Fruit fly (Drosophila melanogaster) whole organism, wandering third instar larva: Measurements from ENCODE around the gene CG4297.

Experiments
- Abd-B ChIP-seq: fragments of >200 bp; optimal IDR thresholded peaks from 2 replicates; lab custom pipeline; 2017; ENCODE audit warnings: missing biosample characterization, missing genetic modification characterization
- CG32264 ChIP-seq: fragments of 200-800 bp; sonication (Bioruptor generic); optimal IDR thresholded peaks from 2 replicates; lab custom pipeline; 2016; ENCODE audit warnings: missing biosample characterization, missing genetic modification characterization
- CG9705 ChIP-seq: fragments of 200-800 bp; sonication (Bioruptor generic); optimal IDR thresholded peaks from 2 replicates; lab custom pipeline; 2018; ENCODE audit warnings: missing biosample characterization, mild to moderate bottlenecking, missing genetic modification characterization
- CrebA ChIP-seq: fragments of 200-800 bp; sonication (Bioruptor generic); optimal IDR thresholded peaks from 2 replicates; lab custom pipeline; 2016; ENCODE audit warnings: missing biosample characterization, mild to moderate bottlenecking, missing genetic modification characterization, borderline replicate concordance
- Dfd ChIP-seq: fragments of >200 bp; optimal IDR thresholded peaks from 2 replicates; lab custom pipeline; 2017; ENCODE audit warnings: missing biosample characterization, missing genetic modification characterization
- HLH106 ChIP-seq: fragments of 200-800 bp; optimal IDR thresholded peaks from 3 replicates; lab custom pipeline; 2019; ENCODE audit warnings: missing biosample characterization, mild to moderate bottlenecking, missing genetic modification characterization, moderate library complexity
- Hnf4 ChIP-seq: fragments of 200-800 bp; sonication (Bioruptor generic); optimal IDR thresholded peaks from 2 replicates; lab custom pipeline; 2016; ENCODE audit warnings: missing biosample characterization, mild to moderate bottlenecking, missing genetic modification characterization
- Hr78 ChIP-seq: fragments of >200 bp; optimal IDR thresholded peaks from 2 replicates; lab custom pipeline; 2017; ENCODE audit warnings: missing biosample characterization, missing genetic modification characterization
- Hr83 ChIP-seq: fragments of 200-300 bp; sonication (Bioruptor generic); optimal IDR thresholded peaks from 2 replicates; lab custom pipeline; 2016; ENCODE audit warnings: missing biosample characterization, mild to moderate bottlenecking, missing genetic modification characterization, moderate library complexity; ENCODE audit not compliant: poor library complexity, severe bottlenecking
- Jra ChIP-seq: sonication (Bioruptor generic); optimal IDR thresholded peaks from 2 replicates; lab custom pipeline; 2016; ENCODE audit warnings: missing biosample characterization, missing genetic modification characterization
- Mio ChIP-seq: sonication (Bioruptor generic); optimal IDR thresholded peaks from 2 replicates; lab custom pipeline; 2016; ENCODE audit warnings: missing biosample characterization, missing genetic modification characterization
- N ChIP-seq: fragments of >200 bp; optimal IDR thresholded peaks from 2 replicates; lab custom pipeline; 2018; ENCODE audit warnings: missing biosample characterization, missing external identifiers, missing genetic modification characterization
- OdsH ChIP-seq: fragments of 200-800 bp; sonication (Bioruptor generic); optimal IDR thresholded peaks from 2 replicates; lab custom pipeline; 2016; ENCODE audit warnings: missing biosample characterization, mild to moderate bottlenecking, missing genetic modification characterization
- Rel ChIP-seq, 2 experiments: fragments of 200-800 bp; sonication (Bioruptor generic) in 1 of 2; optimal IDR thresholded peaks; 2 replicates in 1 of 2; 3 replicates in 1 of 2; lab custom pipeline; 2016 to 2019; ENCODE audit warnings: mild to moderate bottlenecking in 2 of 2, missing biosample characterization in 2 of 2, missing genetic modification characterization in 2 of 2, moderate library complexity in 1 of 2
- Sp1 ChIP-seq: fragments of 200-800 bp; sonication (Bioruptor generic); optimal IDR thresholded peaks from 3 replicates; lab custom pipeline; 2019; ENCODE audit warnings: missing biosample characterization, mild to moderate bottlenecking, missing genetic modification characterization, moderate library complexity
- Vsx2 ChIP-seq: fragments of 200-300, 225-300 bp; sonication (Bioruptor generic); optimal IDR thresholded peaks from 2 replicates; lab custom pipeline; 2018; ENCODE audit warnings: missing biosample characterization, missing genetic modification characterization; ENCODE audit not compliant: partially characterized antibody
- br ChIP-seq: fragments of 200-800 bp; sonication (Bioruptor generic); optimal IDR thresholded peaks from 2 replicates; lab custom pipeline; 2016; ENCODE audit warnings: missing biosample characterization, missing genetic modification characterization
- brk ChIP-seq: fragments of 200-800 bp; sonication (Bioruptor generic); optimal IDR thresholded peaks from 2 replicates; lab custom pipeline; 2016; ENCODE audit warnings: missing biosample characterization, mild to moderate bottlenecking, missing genetic modification characterization
- dl ChIP-seq, 2 experiments: fragments of 175-275, 200-275 bp in 1 of 2; fragments of 200-275 bp in 1 of 2; sonication (Bioruptor generic); optimal IDR thresholded peaks; lab custom pipeline; 2018; ENCODE audit warnings: mild to moderate bottlenecking in 2 of 2, missing biosample characterization in 2 of 2, missing genetic modification characterization in 2 of 2, moderate library complexity in 2 of 2; ENCODE audit not compliant: partially characterized antibody in 2 of 2, insufficient read depth in 1 of 2
- dmrt93B ChIP-seq: fragments of 200-800 bp; sonication (Bioruptor generic); optimal IDR thresholded peaks from 2 replicates; lab custom pipeline; 2018; ENCODE audit warnings: missing biosample characterization, mild to moderate bottlenecking, missing genetic modification characterization
- dsf ChIP-seq: sonication (Bioruptor generic); optimal IDR thresholded peaks from 2 replicates; lab custom pipeline; 2016; ENCODE audit warnings: missing biosample characterization, missing genetic modification characterization, borderline replicate concordance
- ey ChIP-seq: fragments of 200-800 bp; sonication (Bioruptor generic); optimal IDR thresholded peaks from 2 replicates; lab custom pipeline; 2016; ENCODE audit warnings: missing biosample characterization, missing genetic modification characterization
- foxo ChIP-seq, 2 experiments: fragments of 200-800 bp; sonication (Bioruptor generic); optimal IDR thresholded peaks; 2 replicates in 1 of 2; 3 replicates in 1 of 2; lab custom pipeline; 2016 to 2017; ENCODE audit warnings: missing biosample characterization in 2 of 2, missing genetic modification characterization in 2 of 2
- fru ChIP-seq: fragments of 200-800 bp; sonication (Bioruptor generic); optimal IDR thresholded peaks from 3 replicates; lab custom pipeline; 2016; ENCODE audit warnings: missing biosample characterization, mild to moderate bottlenecking, missing genetic modification characterization
- h ChIP-seq: fragments of 200-800 bp; sonication (Bioruptor generic); optimal IDR thresholded peaks from 3 replicates; lab custom pipeline; 2016; ENCODE audit warnings: missing biosample characterization, mild to moderate bottlenecking, missing genetic modification characterization
- lola ChIP-seq: fragments of >200 bp; optimal IDR thresholded peaks from 2 replicates; lab custom pipeline; 2017; ENCODE audit warnings: missing biosample characterization, missing genetic modification characterization
- psq ChIP-seq: fragments of 200-800 bp; sonication (Bioruptor generic); optimal IDR thresholded peaks from 3 replicates; lab custom pipeline; 2017; ENCODE audit warnings: missing biosample characterization, mild to moderate bottlenecking, missing genetic modification characterization, moderate library complexity
- rgr ChIP-seq: fragments of 200-800 bp; sonication (Bioruptor generic); optimal IDR thresholded peaks from 3 replicates; lab custom pipeline; 2016; ENCODE audit warnings: missing biosample characterization, mild to moderate bottlenecking, missing genetic modification characterization
- sage ChIP-seq: fragments of 200-800 bp; sonication (Bioruptor generic); optimal IDR thresholded peaks from 2 replicates; lab custom pipeline; 2016; ENCODE audit warnings: missing biosample characterization, mild to moderate bottlenecking, missing genetic modification characterization
- sv ChIP-seq: fragments of 200-800 bp; sonication (Bioruptor generic); optimal IDR thresholded peaks from 3 replicates; lab custom pipeline; 2016; ENCODE audit warnings: missing biosample characterization, missing genetic modification characterization
- tai ChIP-seq: sonication (Bioruptor generic); optimal IDR thresholded peaks from 2 replicates; lab custom pipeline; 2016; ENCODE audit warnings: missing biosample characterization, missing genetic modification characterization
- usp ChIP-seq: fragments of >200 bp; optimal IDR thresholded peaks from 2 replicates; lab custom pipeline; 2017; ENCODE audit warnings: missing biosample characterization, missing genetic modification characterization
- woc ChIP-seq: sonication (Bioruptor generic); optimal IDR thresholded peaks from 2 replicates; lab custom pipeline; 2016; ENCODE audit warnings: missing biosample characterization, mild to moderate bottlenecking, missing genetic modification characterization

The CG4297 gene

DNA sequence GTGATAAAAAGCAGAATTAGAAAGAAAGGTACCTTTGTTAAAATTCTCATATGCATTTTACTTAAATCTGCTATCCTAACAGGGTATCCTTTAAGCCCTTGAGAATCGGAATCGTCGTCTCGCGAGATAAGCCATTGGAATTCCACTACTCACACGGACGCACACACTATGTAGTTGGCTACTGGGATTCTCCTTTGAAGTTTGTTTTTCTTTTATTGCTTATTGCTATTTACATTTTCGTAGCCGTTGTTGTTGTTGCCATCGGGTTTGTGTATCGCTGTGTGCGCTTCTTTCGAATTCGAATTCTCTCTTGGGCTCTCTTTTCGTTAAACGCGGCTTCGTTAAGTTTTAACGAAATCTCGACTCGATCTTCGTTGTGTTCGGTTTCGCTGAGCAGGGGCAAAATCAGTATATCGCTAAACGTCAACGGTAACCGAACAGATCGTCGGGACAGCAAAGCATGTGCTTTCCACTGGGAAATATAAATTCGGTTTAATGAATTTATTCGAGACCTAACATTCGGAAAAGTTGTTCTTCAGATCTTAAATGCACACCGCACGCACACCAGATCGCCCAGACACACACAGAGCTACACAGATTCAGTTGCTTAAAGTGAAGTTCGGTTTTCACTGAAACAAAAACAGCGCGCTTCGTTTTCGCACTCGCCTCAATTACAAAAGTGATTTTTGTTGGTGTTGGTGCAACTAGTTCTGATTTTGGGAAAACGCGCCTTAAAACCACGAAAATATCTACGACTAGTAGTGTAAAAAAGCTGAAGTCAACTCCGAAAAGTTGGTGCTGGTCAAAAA, 41.0 kb downstream of the CG4297 start, which contains the start of gene ex:
ex (plus strand) TSS at position 408 of the 809 bp plus-strand sequence.
- no peak for TF ChIP-seq Rel (GFP tag; optimal IDR thresholded peaks at IDR 0.05; lab: Kevin White, UChicago)
- peak; percentile 25 for TF ChIP-seq Rel (tag; optimal IDR thresholded peaks at IDR 0.05; lab: Kevin White, UChicago)
- TF ChIP-seq Sp1 (GFP tag; lab: Kevin White, UChicago) = peak; percentile 16
- peak; percentile 8 for TF ChIP-seq rgr
- TF ChIP-seq psq (GFP tag; lab: Kevin White, UChicago) = peak; percentile 40
- peak; percentile 88 for TF ChIP-seq CrebA (GFP tag; lab: Kevin White, UChicago)
- TF ChIP-seq OdsH (GFP tag; lab: Kevin White, UChicago) = peak; percentile 12
- peak; percentile 36 for TF ChIP-seq sage
- no peak for TF ChIP-seq h (GFP tag; lab: Kevin White, UChicago)
- TF ChIP-seq Hnf4 (GFP tag; lab: Kevin White, UChicago) = peak; percentile 2
- TF ChIP-seq br (GFP tag; lab: Kevin White, UChicago) = no peak
- no peak for TF ChIP-seq dl (GFP tag; optimal IDR thresholded peaks at IDR 0.05; lab: Kevin White, UChicago; ENCODE audit: insufficient read depth in 1 of 2, partially characterized antibody in 2 of 2)
- peak; percentile 15 for TF ChIP-seq Hr83 (GFP tag; lab: Kevin White, UChicago)
- TF ChIP-seq brk = peak; percentile 13
- TF ChIP-seq foxo (GFP tag; optimal IDR thresholded peaks at IDR 0.05; lab: Kevin White, UChicago) = peak in 1 of 2 experiments; percentile 53
- TF ChIP-seq CG32264 (GFP tag; lab: Kevin White, UChicago) = no peak

DNA sequence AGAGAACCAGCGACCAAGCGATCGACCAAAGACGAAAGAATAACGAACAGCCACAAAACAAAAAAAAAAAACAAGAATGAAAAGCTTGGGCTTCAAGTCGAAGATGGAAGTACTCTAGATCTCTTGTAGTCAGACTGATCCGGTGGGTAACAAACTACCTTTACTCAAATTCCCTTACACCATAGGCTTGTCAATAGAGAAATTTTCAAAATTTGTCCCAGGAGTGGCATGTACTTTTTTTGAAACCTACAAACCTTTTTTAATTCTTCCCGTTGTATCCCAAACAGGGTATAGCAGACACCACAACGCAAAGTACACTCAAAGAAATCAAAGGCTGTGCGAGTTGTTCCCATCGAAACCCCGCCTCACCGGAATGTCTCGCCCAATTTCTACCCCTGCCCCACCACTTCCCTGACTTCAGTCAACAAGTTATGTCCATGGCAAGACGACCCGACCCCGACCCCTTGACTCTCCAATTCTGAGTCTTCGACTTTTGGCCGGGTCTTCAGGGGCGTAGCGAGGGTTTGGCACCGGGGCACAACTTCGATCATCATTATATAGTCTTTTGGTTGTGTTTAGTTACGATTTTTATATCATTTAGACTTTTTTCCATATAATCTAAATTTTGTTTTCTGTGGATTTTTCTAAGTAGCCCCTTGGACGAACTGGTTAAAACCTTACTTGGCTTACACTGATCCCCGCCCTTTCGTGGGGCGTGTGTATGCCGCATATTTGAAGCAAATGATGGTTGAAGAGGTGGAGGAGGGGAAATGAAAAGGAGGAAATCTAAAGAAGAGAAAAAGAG, 42.1 kb downstream of the CG4297 start:
- TF ChIP-seq Abd-B (GFP tag; lab: Kevin White, UChicago) (no peak), Dfd (no peak), Sp1 (GFP tag; lab: Kevin White, UChicago) (peak; percentile 94), h (GFP tag; lab: Kevin White, UChicago) (peak; percentile 97), Hr83 (GFP tag; lab: Kevin White, UChicago) (no peak), dmrt93B (GFP tag; lab: Kevin White, UChicago) (peak; percentile 89), CrebA (GFP tag; lab: Kevin White, UChicago) (peak; percentile 24), Vsx2 (no peak), HLH106 (peak; percentile 94), dl (GFP tag; optimal IDR thresholded peaks at IDR 0.05; lab: Kevin White, UChicago; ENCODE audit: insufficient read depth in 1 of 2, partially characterized antibody in 2 of 2) (no peak), OdsH (GFP tag; lab: Kevin White, UChicago) (peak; percentile 95), CG9705 (GFP tag; lab: Kevin White, UChicago) (peak; percentile 82), woc (GFP tag; lab: Kevin White, UChicago) (peak; percentile 96), sv (GFP tag; lab: Kevin White, UChicago) (peak; percentile 0), tai (GFP tag; lab: Kevin White, UChicago) (peak; percentile 90), lola (GFP tag; lab: Kevin White, UChicago) (no peak), brk (peak; percentile 89), sage (peak; percentile 93), Rel (GFP tag; optimal IDR thresholded peaks at IDR 0.05; lab: Kevin White, UChicago) (no peak), Rel (tag; optimal IDR thresholded peaks at IDR 0.05; lab: Kevin White, UChicago) (peak; percentile 61), Hr78 (GFP tag; lab: Kevin White, UChicago) (no peak), br (GFP tag; lab: Kevin White, UChicago) (peak; percentile 96), Hnf4 (GFP tag; lab: Kevin White, UChicago) (peak; percentile 95), fru (GFP tag; lab: Kevin White, UChicago) (peak; percentile 96), psq (GFP tag; lab: Kevin White, UChicago) (peak; percentile 97), dsf (GFP tag; lab: Kevin White, UChicago) (peak; percentile 82), foxo (GFP tag; optimal IDR thresholded peaks at IDR 0.05; lab: Kevin White, UChicago) (peak; percentile 73 to 96), ey (GFP tag; lab: Kevin White, UChicago) (peak; percentile 96), Mio (GFP tag; lab: Kevin White, UChicago) (peak; percentile 59), rgr (peak; percentile 93), N (GFP tag; lab: Kevin White, UChicago) (no peak), usp (GFP tag; lab: Kevin White, UChicago) (no peak), CG32264 (GFP tag; lab: Kevin White, UChicago) (peak; percentile 87), Jra (GFP tag; lab: Kevin White, UChicago) (peak; percentile 76)
